Worm (Caenorhabditis elegans): ENCODE results near the gene aptf-1.

ce11 chrII:6501420-6501819, 46.6 kb downstream of the aptf-1 start, which contains the start of gene R05G9.3:
- TF ChIP-seq egl-27 (tag; optimal IDR thresholded peaks at IDR 0.05) (no peak), ZK546.5 (tag; optimal IDR thresholded peaks at IDR 0.05) (no peak), jun-1 (tag; optimal IDR thresholded peaks at IDR 0.05) (no peak), fos-1 (tag; optimal IDR thresholded peaks at IDR 0.05) (no peak), unc-39 (tag; optimal IDR thresholded peaks at IDR 0.05) (no peak), lin-39 (tag; optimal IDR thresholded peaks at IDR 0.05) (no peak)
